Worm (Caenorhabditis elegans) whole organism, mixed stage, embryonic: Measurements from ENCODE around the gene F02H6.3.

Source experiments
- blmp-1 ChIP-seq: fragments of 150-350 bp; optimal IDR thresholded peaks from 2 replicates; lab custom pipeline; 2014; ENCODE audit warnings: missing biosample characterization, missing genetic modification characterization
- elt-3 ChIP-seq: fragments of 150-350 bp; optimal IDR thresholded peaks from 2 replicates; lab custom pipeline; 2014; ENCODE audit warnings: missing biosample characterization, missing genetic modification characterization
- mab-5 ChIP-seq: fragments of 150-350 bp; optimal IDR thresholded peaks from 2 replicates; lab custom pipeline; 2014; ENCODE audit warnings: missing biosample characterization, missing genetic modification characterization
- nhr-28 ChIP-seq: fragments of 150-350 bp; optimal IDR thresholded peaks from 2 replicates; lab custom pipeline; 2014; ENCODE audit warnings: missing biosample characterization, missing genetic modification characterization
- pha-4 ChIP-seq: fragments of 150-350 bp; optimal IDR thresholded peaks from 2 replicates; lab custom pipeline; 2018; ENCODE audit warnings: missing biosample characterization, missing genetic modification reagents, missing genetic modification characterization
- snpc-4 ChIP-seq: fragments of 150-350 bp; optimal IDR thresholded peaks from 2 replicates; lab custom pipeline; 2014; ENCODE audit warnings: missing biosample characterization, missing genetic modification characterization
- ztf-11 ChIP-seq: fragments of 150-350 bp; optimal IDR thresholded peaks from 2 replicates; lab custom pipeline; 2014; ENCODE audit warnings: missing biosample characterization, missing genetic modification characterization

DNA sequence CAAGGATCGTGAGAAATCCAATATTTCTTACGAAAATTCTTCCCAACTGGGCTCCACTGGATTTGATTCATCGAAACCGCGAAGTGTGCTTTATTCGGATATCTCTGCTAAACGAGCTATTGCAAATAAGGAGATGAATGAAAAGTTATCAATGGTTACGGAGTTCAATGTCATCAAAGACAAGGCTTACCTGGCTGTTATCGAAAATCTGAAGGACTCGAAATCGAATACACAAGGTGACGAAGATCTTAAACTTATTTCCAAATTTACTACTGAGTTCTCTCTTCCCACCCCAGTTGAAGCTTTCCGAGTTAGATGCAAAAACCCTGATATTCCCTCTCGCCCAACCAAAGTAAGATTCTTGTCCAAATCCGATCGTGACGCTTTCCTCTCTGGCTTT, 17.0 kb upstream of the F02H6.3 start:
- TF ChIP-seq pha-4 (no peak), snpc-4 (tag; lab: Kevin White, UChicago) (no peak), ztf-11 (tag; lab: Kevin White, UChicago) (no peak), elt-3 (tag; lab: Kevin White, UChicago) (no peak), blmp-1 (no peak), mab-5 (tag; lab: Kevin White, UChicago) (no peak), nhr-28 (tag; lab: Kevin White, UChicago) (no peak)
